Worm (Caenorhabditis elegans) whole organism, L4/young adult: ENCODE results near the gene C16C8.19.

Source experiments
- W03F9.2 ChIP-seq: fragments of 150-350 bp; optimal IDR thresholded peaks from 2 replicates; lab custom pipeline; 2014; ENCODE audit warnings: missing biosample characterization, missing genetic modification characterization
- dao-5 ChIP-seq: sonication (generic microtip); optimal IDR thresholded peaks from 2 replicates; lab custom pipeline; 2016; ENCODE audit warnings: missing genotype, missing genetic modification characterization, moderate library complexity, missing compliant biosample characterization
- him-1 ChIP-seq: sonication (generic microtip); optimal IDR thresholded peaks from 2 replicates; lab custom pipeline; 2016; ENCODE audit warnings: missing genotype, missing genetic modification reagents, missing genetic modification characterization, missing compliant biosample characterization

- no peak for TF ChIP-seq him-1 (tag; lab: Kevin White, UChicago)
- no peak for TF ChIP-seq W03F9.2
- no peak for TF ChIP-seq dao-5
These were observed 43.8 kb upstream of the C16C8.19 start, which contains the start of the genes F18A12.7 and F18A12.2 for ce11 chrII:3414383-3414910.
